Fruit fly (Drosophila melanogaster) whole organism, adult: ENCODE data around the gene CG8677.
A peak's percentile ranks its signal among the peaks of the same experiment; 100 is the strongest.

Experiments
- CG11617 ChIP-seq: fragments of 200-800 bp; sonication (Bioruptor generic); optimal IDR thresholded peaks from 2 replicates; lab custom pipeline; 2017; ENCODE audit warnings: mild to moderate bottlenecking, missing biosample characterization, missing genetic modification reagents, missing genetic modification characterization
- CG12768 ChIP-seq: fragments of 200-800 bp; sonication (Bioruptor generic); optimal IDR thresholded peaks from 2 replicates; lab custom pipeline; 2017; ENCODE audit warnings: missing biosample characterization, missing genetic modification characterization, mild to moderate bottlenecking, moderate library complexity, missing genetic modification reagents
- CG14711 ChIP-seq: fragments of 200-800 bp; sonication (Bioruptor generic); optimal IDR thresholded peaks from 2 replicates; lab custom pipeline; 2018; ENCODE audit warnings: missing biosample characterization, mild to moderate bottlenecking, missing genetic modification characterization, moderate library complexity
- CG1620 ChIP-seq: fragments of 200-800 bp; sonication (Bioruptor generic); optimal IDR thresholded peaks from 2 replicates; lab custom pipeline; 2016; ENCODE audit warnings: missing biosample characterization, missing genetic modification characterization
- CG33017 ChIP-seq: fragments of 200-800 bp; sonication (Bioruptor generic); optimal IDR thresholded peaks from 2 replicates; lab custom pipeline; 2018; ENCODE audit warnings: missing biosample characterization, mild to moderate bottlenecking, missing genetic modification characterization, moderate library complexity
- CG5204 ChIP-seq: fragments of 200-800 bp; sonication (Bioruptor generic); optimal IDR thresholded peaks from 2 replicates; lab custom pipeline; 2016; ENCODE audit warnings: missing biosample characterization, missing genetic modification characterization
- CG7045 ChIP-seq: fragments of 200-800 bp; sonication (Bioruptor generic); optimal IDR thresholded peaks from 2 replicates; lab custom pipeline; 2017; ENCODE audit warnings: missing biosample characterization, mild to moderate bottlenecking, missing genetic modification characterization
- CG7101 ChIP-seq: fragments of 200-800 bp; sonication (Bioruptor generic); optimal IDR thresholded peaks from 2 replicates; lab custom pipeline; 2018; ENCODE audit warnings: missing biosample characterization, mild to moderate bottlenecking, missing genetic modification characterization, moderate library complexity
- Clk ChIP-seq: fragments of 200-800 bp; sonication (Bioruptor generic); optimal IDR thresholded peaks from 2 replicates; lab custom pipeline; 2017; ENCODE audit warnings: missing biosample characterization, missing genetic modification characterization
- Crg-1 ChIP-seq: fragments of 200-800 bp; sonication (Bioruptor generic); optimal IDR thresholded peaks from 2 replicates; lab custom pipeline; 2016; ENCODE audit warnings: missing biosample characterization, missing genetic modification characterization
- Hr96 ChIP-seq: fragments of 200-800 bp; sonication (Bioruptor generic); optimal IDR thresholded peaks from 2 replicates; lab custom pipeline; 2016; ENCODE audit warnings: missing biosample characterization, missing genetic modification characterization
- Mnt ChIP-seq: fragments of 200-800 bp; sonication (Bioruptor generic); optimal IDR thresholded peaks from 2 replicates; lab custom pipeline; 2016; ENCODE audit warnings: missing biosample characterization, mild to moderate bottlenecking, missing genetic modification characterization
- bab1 ChIP-seq: fragments of 200-800 bp; sonication (Bioruptor generic); optimal IDR thresholded peaks from 3 replicates; lab custom pipeline; 2019; ENCODE audit warnings: missing biosample characterization, mild to moderate bottlenecking, missing genetic modification characterization, moderate library complexity
- cic ChIP-seq: fragments of 200-800 bp; sonication (Bioruptor generic); optimal IDR thresholded peaks from 2 replicates; lab custom pipeline; 2017; ENCODE audit warnings: missing biosample characterization, mild to moderate bottlenecking, missing genetic modification characterization, moderate library complexity
- cnc ChIP-seq, 2 experiments: fragments of >200 bp; optimal IDR thresholded peaks; 2 replicates each; lab custom pipeline; 2017
- kay ChIP-seq: fragments of 200-800 bp; sonication (Bioruptor generic); peaks from one replicate; lab custom pipeline; 2016; ENCODE audit warnings: missing biosample characterization, missing genetic modification characterization, borderline replicate concordance
- ovo ChIP-seq: fragments of 200-800 bp; sonication (Bioruptor generic); optimal IDR thresholded peaks from 2 replicates; lab custom pipeline; 2016; ENCODE audit warnings: missing biosample characterization, missing genetic modification characterization
- pad ChIP-seq: fragments of 200-800 bp; sonication (Bioruptor generic); optimal IDR thresholded peaks from 3 replicates; lab custom pipeline; 2017; ENCODE audit warnings: missing biosample characterization, missing genetic modification characterization, mild to moderate bottlenecking, moderate library complexity, missing genetic modification reagents
- tj ChIP-seq: fragments of 200-800 bp; sonication (Bioruptor generic); optimal IDR thresholded peaks from 3 replicates; lab custom pipeline; 2017; ENCODE audit warnings: missing biosample characterization, mild to moderate bottlenecking, missing genetic modification characterization, moderate library complexity
- toe ChIP-seq: fragments of 200-800 bp; sonication (Bioruptor generic); optimal IDR thresholded peaks from 2 replicates; lab custom pipeline; 2016; ENCODE audit warnings: missing biosample characterization, missing genetic modification characterization

CG8677 gene

dm6 chr2L:21195331-21195730 lies 25.8 kb upstream of the CG8677 start:
- no peak for TF ChIP-seq Mnt (GFP tag; lab: Kevin White, UChicago)
- no peak for TF ChIP-seq Hr96 (GFP tag; lab: Kevin White, UChicago)
- TF ChIP-seq CG1620 (GFP tag; lab: Kevin White, UChicago) = no peak
- no peak for TF ChIP-seq kay
- TF ChIP-seq cnc (optimal IDR thresholded peaks at IDR 0.05; lab: Kevin White, UChicago) = no peak
- no peak for TF ChIP-seq CG12768 (GFP tag; lab: Kevin White, UChicago)

- no peak for TF ChIP-seq CG7101 (tag; lab: Kevin White, UChicago)
- TF ChIP-seq CG11617 (GFP tag; lab: Kevin White, UChicago) = no peak
- no peak for TF ChIP-seq bab1 (GFP tag; lab: Kevin White, UChicago)
- TF ChIP-seq Hr96 (GFP tag; lab: Kevin White, UChicago) = no peak
- TF ChIP-seq Crg-1 (GFP tag; lab: Kevin White, UChicago) = no peak
- TF ChIP-seq tj (GFP tag; lab: Kevin White, UChicago) = no peak
- TF ChIP-seq CG7045 (GFP tag; lab: Kevin White, UChicago) = no peak
- no peak for TF ChIP-seq CG33017 (tag; lab: Kevin White, UChicago)
- TF ChIP-seq Mnt (GFP tag; lab: Kevin White, UChicago) = no peak
- TF ChIP-seq ovo (GFP tag; lab: Kevin White, UChicago) = no peak
- TF ChIP-seq CG5204 (GFP tag; lab: Kevin White, UChicago) = no peak
- TF ChIP-seq Clk (GFP tag; lab: Kevin White, UChicago) = no peak
- TF ChIP-seq cnc (optimal IDR thresholded peaks at IDR 0.05; lab: Kevin White, UChicago) = no peak
- no peak for TF ChIP-seq CG14711 (tag; lab: Kevin White, UChicago)
- no peak for TF ChIP-seq pad
- TF ChIP-seq kay = no peak
These were observed 24.6 kb upstream of the CG8677 start for dm6 chr2L:21196511-21196910.

dm6 chr2L:21197178-21197577 lies 23.9 kb upstream of the CG8677 start:
- TF ChIP-seq CG7101 (tag; lab: Kevin White, UChicago) = no peak
- no peak for TF ChIP-seq Clk (GFP tag; lab: Kevin White, UChicago)
- no peak for TF ChIP-seq Hr96 (GFP tag; lab: Kevin White, UChicago)
- TF ChIP-seq CG5204 (GFP tag; lab: Kevin White, UChicago) = no peak
- TF ChIP-seq cic = no peak
- TF ChIP-seq CG33017 (tag; lab: Kevin White, UChicago) = no peak
- TF ChIP-seq Crg-1 (GFP tag; lab: Kevin White, UChicago) = no peak
- TF ChIP-seq CG1620 (GFP tag; lab: Kevin White, UChicago) = no peak
- no peak for TF ChIP-seq bab1 (GFP tag; lab: Kevin White, UChicago)

- TF ChIP-seq Mnt (GFP tag; lab: Kevin White, UChicago) = no peak
- TF ChIP-seq CG14711 (tag; lab: Kevin White, UChicago) = no peak
- no peak for TF ChIP-seq bab1 (GFP tag; lab: Kevin White, UChicago)
- TF ChIP-seq Clk (GFP tag; lab: Kevin White, UChicago) = no peak
- TF ChIP-seq CG7101 (tag; lab: Kevin White, UChicago) = no peak
- no peak for TF ChIP-seq CG11617 (GFP tag; lab: Kevin White, UChicago)
- no peak for TF ChIP-seq toe (GFP tag; lab: Kevin White, UChicago)
- no peak for TF ChIP-seq tj (GFP tag; lab: Kevin White, UChicago)
- TF ChIP-seq CG5204 (GFP tag; lab: Kevin White, UChicago) = no peak
- TF ChIP-seq pad = no peak
- no peak for TF ChIP-seq CG33017 (tag; lab: Kevin White, UChicago)
- TF ChIP-seq kay = no peak
These were observed 22.4 kb upstream of the CG8677 start, which contains the start of gene Ret for dm6 chr2L:21198633-21199264. Gene Ret (minus strand): TSS chr2L:21198762.

dm6 chr2L:21200275-21200674 lies 20.8 kb upstream of the CG8677 start, which contains the start of gene CG31624:
Gene CG31624 (minus strand): TSS chr2L:21200375.
- TF ChIP-seq Hr96 (GFP tag; lab: Kevin White, UChicago) (no peak), bab1 (GFP tag; lab: Kevin White, UChicago) (no peak), CG1620 (GFP tag; lab: Kevin White, UChicago) (no peak), CG5204 (GFP tag; lab: Kevin White, UChicago) (no peak), CG7045 (GFP tag; lab: Kevin White, UChicago) (no peak), CG33017 (tag; lab: Kevin White, UChicago) (no peak), pad (no peak)

- TF ChIP-seq CG33017 (tag; lab: Kevin White, UChicago) = no peak
- TF ChIP-seq Crg-1 (GFP tag; lab: Kevin White, UChicago) = no peak
- TF ChIP-seq kay = no peak
These were observed 18.4 kb upstream of the CG8677 start, which contains the start of gene CG31988 for dm6 chr2L:21202702-21203101. Gene CG31988 (minus strand): TSS chr2L:21202802.

- TF ChIP-seq tj (GFP tag; lab: Kevin White, UChicago) (no peak), pad (peak; percentile 19), CG14711 (tag; lab: Kevin White, UChicago) (no peak), Clk (GFP tag; lab: Kevin White, UChicago) (no peak), Mnt (GFP tag; lab: Kevin White, UChicago) (no peak), toe (GFP tag; lab: Kevin White, UChicago) (no peak), CG7101 (tag; lab: Kevin White, UChicago) (no peak)
These were observed 14.9 kb upstream of the CG8677 start, which contains the start of gene clumsy for dm6 chr2L:21206193-21206592. Gene clumsy (plus strand): TSS chr2L:21206493.
